Worm (Caenorhabditis elegans) whole organism, L4/young adult: ENCODE results near the gene nstp-3.
A peak's percentile ranks its signal among the peaks of the same experiment; 100 is the strongest.

Source experiments
- W03F9.2 ChIP-seq: fragments of 150-350 bp; optimal IDR thresholded peaks from 2 replicates; lab custom pipeline; 2014; ENCODE audit warnings: missing biosample characterization, missing genetic modification characterization
- dao-5 ChIP-seq: sonication (generic microtip); optimal IDR thresholded peaks from 2 replicates; lab custom pipeline; 2016; ENCODE audit warnings: missing genotype, missing genetic modification characterization, moderate library complexity, missing compliant biosample characterization
- him-1 ChIP-seq: sonication (generic microtip); optimal IDR thresholded peaks from 2 replicates; lab custom pipeline; 2016; ENCODE audit warnings: missing genotype, missing genetic modification reagents, missing genetic modification characterization, missing compliant biosample characterization

Gene nstp-3

ce11 chrV:5798132-5798531 is at the start of gene nstp-3:
nstp-3 (minus strand) TSS chrV:5798232.
- TF ChIP-seq dao-5 (tag; lab: Kevin White, UChicago) (no peak), him-1 (no peak), W03F9.2 (tag; lab: Kevin White, UChicago) (no peak)

- TF ChIP-seq dao-5 (tag; lab: Kevin White, UChicago) (no peak), W03F9.2 (tag; lab: Kevin White, UChicago) (no peak), him-1 (no peak)
Observed at ce11 chrV:5846729-5847128, 48.7 kb upstream of the nstp-3 start.

ce11 chrV:5845669-5846189 is 47.7 kb upstream of the nstp-3 start, which contains the start of gene F26F12.3:
F26F12.3 (minus strand) TSS chrV:5845719.
- TF ChIP-seq dao-5 (tag; lab: Kevin White, UChicago) (no peak), him-1 (no peak), W03F9.2 (tag; lab: Kevin White, UChicago) (peak; percentile 29)

- no peak for TF ChIP-seq him-1
- TF ChIP-seq W03F9.2 (tag; lab: Kevin White, UChicago) = no peak
- no peak for TF ChIP-seq dao-5 (tag; lab: Kevin White, UChicago)
Observed at ce11 chrV:5845162-5845561, 47.1 kb upstream of the nstp-3 start.

ce11 chrV:5844349-5844760 is 46.3 kb upstream of the nstp-3 start:
- TF ChIP-seq W03F9.2 (tag; lab: Kevin White, UChicago) (peak; percentile 28), dao-5 (tag; lab: Kevin White, UChicago) (no peak), him-1 (peak; percentile 21)

ce11 chrV:5843415-5844337 is 45.6 kb upstream of the nstp-3 start:
- TF ChIP-seq dao-5 (tag; lab: Kevin White, UChicago) (no peak), him-1 (no peak), W03F9.2 (tag; lab: Kevin White, UChicago) (no peak)

ce11 chrV:5842507-5843144 is 44.6 kb upstream of the nstp-3 start:
- TF ChIP-seq W03F9.2 (tag; lab: Kevin White, UChicago) (no peak), dao-5 (tag; lab: Kevin White, UChicago) (no peak), him-1 (no peak)

- TF ChIP-seq him-1 (no peak), dao-5 (tag; lab: Kevin White, UChicago) (no peak), W03F9.2 (tag; lab: Kevin White, UChicago) (no peak)
Observed at ce11 chrV:5840939-5841338, 42.9 kb upstream of the nstp-3 start.

ce11 chrV:5838576-5839366 is 40.7 kb upstream of the nstp-3 start, which contains the start of gene F26F12.2:
F26F12.2 (minus strand) TSS chrV:5838613.
- no peak for TF ChIP-seq dao-5 (tag; lab: Kevin White, UChicago)
- no peak for TF ChIP-seq W03F9.2 (tag; lab: Kevin White, UChicago)
- no peak for TF ChIP-seq him-1

- no peak for TF ChIP-seq W03F9.2 (tag; lab: Kevin White, UChicago)
- TF ChIP-seq dao-5 (tag; lab: Kevin White, UChicago) = no peak
- TF ChIP-seq him-1 = no peak
Observed at ce11 chrV:5836616-5836982, 38.6 kb upstream of the nstp-3 start, which contains the start of gene col-140. col-140 (minus strand) TSS chrV:5836834.

ce11 chrV:5835979-5836615 is 38.1 kb upstream of the nstp-3 start:
- TF ChIP-seq W03F9.2 (tag; lab: Kevin White, UChicago) (no peak), him-1 (no peak), dao-5 (tag; lab: Kevin White, UChicago) (no peak)

- TF ChIP-seq him-1 (no peak), W03F9.2 (tag; lab: Kevin White, UChicago) (no peak)
Observed at ce11 chrV:5835397-5835796, 37.4 kb upstream of the nstp-3 start.

ce11 chrV:5833531-5833930 is 35.5 kb upstream of the nstp-3 start, which contains the start of gene srh-76:
srh-76 (plus strand) TSS chrV:5833831.
- TF ChIP-seq W03F9.2 (tag; lab: Kevin White, UChicago) = no peak
- no peak for TF ChIP-seq him-1
- TF ChIP-seq dao-5 (tag; lab: Kevin White, UChicago) = no peak
